Fruit fly (Drosophila melanogaster) whole organism, wandering third instar larva: Measurements from ENCODE around the gene fon.

Experiments
- CrebA ChIP-seq: fragments of 200-800 bp; sonication (Bioruptor generic); optimal IDR thresholded peaks from 2 replicates; lab custom pipeline; 2016; ENCODE audit warnings: missing biosample characterization, mild to moderate bottlenecking, missing genetic modification characterization, borderline replicate concordance
- HLH106 ChIP-seq: fragments of 200-800 bp; optimal IDR thresholded peaks from 3 replicates; lab custom pipeline; 2019; ENCODE audit warnings: missing biosample characterization, mild to moderate bottlenecking, missing genetic modification characterization, moderate library complexity
- Myc ChIP-seq: fragments of >200 bp; optimal IDR thresholded peaks from 2 replicates; lab custom pipeline; 2017
- Rel ChIP-seq, 2 experiments: fragments of 200-800 bp; sonication (Bioruptor generic) in 1 of 2; optimal IDR thresholded peaks; 2 replicates in 1 of 2; 3 replicates in 1 of 2; lab custom pipeline; 2016 to 2019; ENCODE audit warnings: mild to moderate bottlenecking in 2 of 2, missing biosample characterization in 2 of 2, missing genetic modification characterization in 2 of 2, moderate library complexity in 1 of 2
- br ChIP-seq: fragments of 200-800 bp; sonication (Bioruptor generic); optimal IDR thresholded peaks from 2 replicates; lab custom pipeline; 2016; ENCODE audit warnings: missing biosample characterization, missing genetic modification characterization

- TF ChIP-seq br (GFP tag; lab: Kevin White, UChicago) (no peak), Rel (GFP tag; optimal IDR thresholded peaks at IDR 0.05; lab: Kevin White, UChicago) (no peak), Rel (tag; optimal IDR thresholded peaks at IDR 0.05; lab: Kevin White, UChicago) (no peak), Myc (lab: Kevin White, UChicago) (no peak), HLH106 (tag; lab: Kevin White, UChicago) (no peak), CrebA (GFP tag; lab: Kevin White, UChicago) (no peak)
These were observed 26.0 kb upstream of the fon start for dm6 chr2L:19411966-19412365.
